Worm (Caenorhabditis elegans) whole organism, L4 larva: ENCODE data around the gene lips-1.

Experiments used
- F26F4.8 ChIP-seq: fragments of 200-800 bp; sonication (Bioruptor generic); conservative IDR thresholded peaks from 2 replicates; pipeline ENCODE4 v1.3.6; 2022; ENCODE audit warnings: missing genetic modification characterization, missing compliant biosample characterization
- F37D6.2 ChIP-seq: sonication (generic microtip); optimal IDR thresholded peaks from 2 replicates; lab custom pipeline; 2016; ENCODE audit warnings: mild to moderate bottlenecking, missing genetic modification characterization, missing compliant biosample characterization
- F44E2.7 ChIP-seq: fragments of 200-800 bp; sonication (Bioruptor generic); IDR thresholded peaks from 2 replicates; pipeline ENCODE4 v2.1.2; 2022; ENCODE audit warnings: missing genetic modification characterization, missing compliant biosample characterization
- R02D3.7 ChIP-seq: fragments of 150-350 bp; sonication (generic microtip); optimal IDR thresholded peaks from 3 replicates; lab custom pipeline; 2014; ENCODE audit warnings: missing biosample characterization, missing genetic modification characterization
- Y48G9A.11 ChIP-seq: fragments of 200-800 bp; sonication (Bioruptor generic); IDR thresholded peaks from 2 replicates; pipeline ENCODE4 v1.3.6; 2022; ENCODE audit warnings: missing genetic modification reagents, missing genetic modification characterization, missing compliant biosample characterization
- aha-1 ChIP-seq: fragments of 150-350 bp; peaks from one replicate; lab custom pipeline; 2014; ENCODE audit warnings: missing biosample characterization, missing genetic modification characterization
- attf-4 ChIP-seq: sonication (generic microtip); optimal IDR thresholded peaks from 3 replicates; lab custom pipeline; 2017; ENCODE audit warnings: missing biosample characterization, missing genetic modification characterization
- ceh-20 ChIP-seq: fragments of 200-800 bp; sonication (Bioruptor generic); IDR thresholded peaks from 2 replicates; pipeline ENCODE4 v1.3.6; 2022; ENCODE audit warnings: missing genetic modification reagents, missing genetic modification characterization, missing compliant biosample characterization
- ceh-32 ChIP-seq: sonication (generic microtip); optimal IDR thresholded peaks from 2 replicates; lab custom pipeline; 2016; ENCODE audit warnings: mild to moderate bottlenecking, missing genetic modification characterization, missing compliant biosample characterization; ENCODE audit not compliant: poor library complexity
- ceh-44 ChIP-seq: fragments of 200-800 bp; sonication (Bioruptor generic); IDR thresholded peaks from 2 replicates; pipeline ENCODE4 v1.3.6; 2022; ENCODE audit warnings: missing genetic modification reagents, missing genetic modification characterization, missing compliant biosample characterization
- cey-2 ChIP-seq: sonication (generic microtip); optimal IDR thresholded peaks from 3 replicates; lab custom pipeline; 2017; ENCODE audit warnings: missing genetic modification characterization, mild to moderate bottlenecking, missing compliant biosample characterization, antibody characterized with exemption, borderline replicate concordance; ENCODE audit not compliant: insufficient read depth
- ctbp-1 ChIP-seq: fragments of 200-800 bp; sonication (Bioruptor generic); IDR thresholded peaks from 2 replicates; pipeline ENCODE4 v1.3.6; 2022; ENCODE audit warnings: missing genetic modification reagents, missing genetic modification characterization, missing compliant biosample characterization
- daf-12 ChIP-seq: fragments of 150-350 bp; optimal IDR thresholded peaks from 2 replicates; lab custom pipeline; 2014; ENCODE audit warnings: missing biosample characterization, missing genetic modification reagents, missing genetic modification characterization
- dmd-9 ChIP-seq: fragments of 200-800 bp; sonication (Bioruptor generic); IDR thresholded peaks from 2 replicates; pipeline ENCODE4 v1.3.6; 2022; ENCODE audit warnings: missing genetic modification reagents, missing genetic modification characterization, missing compliant biosample characterization
- dve-1 ChIP-seq: sonication (generic microtip); optimal IDR thresholded peaks from 2 replicates; lab custom pipeline; 2017; ENCODE audit warnings: antibody characterized with exemption, mild to moderate bottlenecking, missing genetic modification characterization, missing compliant biosample characterization; ENCODE audit not compliant: insufficient read depth
- egl-27 ChIP-seq: sonication (generic microtip); optimal IDR thresholded peaks from 3 replicates; lab custom pipeline; 2017; ENCODE audit warnings: missing biosample characterization, missing genetic modification reagents, missing genetic modification characterization
- egl-43 ChIP-seq: fragments of 200-800 bp; sonication (Bioruptor generic); IDR thresholded peaks from 2 replicates; pipeline ENCODE4 v1.3.6; 2022; ENCODE audit warnings: missing genetic modification reagents, missing genetic modification characterization, missing compliant biosample characterization
- fkh-10 ChIP-seq: fragments of 150-350 bp; optimal IDR thresholded peaks from 2 replicates; lab custom pipeline; 2014; ENCODE audit warnings: missing biosample characterization, missing genetic modification reagents, missing genetic modification characterization
- gei-8 ChIP-seq: fragments of 200-800 bp; sonication (Bioruptor generic); optimal IDR thresholded peaks from 2 replicates; lab custom pipeline; 2018; ENCODE audit warnings: mild to moderate bottlenecking, missing genetic modification characterization, missing compliant biosample characterization
- hif-1 ChIP-seq, 2 experiments: sonication (generic microtip); optimal IDR thresholded peaks; 2 replicates each; lab custom pipeline; 2016 to 2017; ENCODE audit warnings: missing compliant biosample characterization in 2 of 2, missing genetic modification characterization in 2 of 2, missing genetic modification reagents in 2 of 2, missing genotype in 2 of 2, mild to moderate bottlenecking in 1 of 2
- hlh-11 ChIP-seq: fragments of 200-800 bp; sonication (Bioruptor generic); optimal IDR thresholded peaks from 2 replicates; lab custom pipeline; 2018; ENCODE audit warnings: mild to moderate bottlenecking, missing genetic modification characterization, missing compliant biosample characterization
- hmg-1.1 ChIP-seq: fragments of 200-800 bp; sonication (Bioruptor generic); IDR thresholded peaks from 2 replicates; pipeline ENCODE4 v1.3.6; 2022; ENCODE audit warnings: missing genetic modification reagents, missing genetic modification characterization, missing compliant biosample characterization
- lim-7 ChIP-seq: fragments of 200-800 bp; sonication (Bioruptor generic); IDR thresholded peaks from 2 replicates; pipeline ENCODE4 v1.3.6; 2022; ENCODE audit warnings: missing genetic modification characterization, missing compliant biosample characterization
- lin-29 ChIP-seq: fragments of 200-800 bp; sonication (Bioruptor generic); IDR thresholded peaks from 2 replicates; pipeline ENCODE4 v1.3.6; 2022; ENCODE audit warnings: missing genetic modification reagents, missing genetic modification characterization, missing compliant biosample characterization
- lsy-2 ChIP-seq, 2 experiments: fragments of 150-350 bp in 1 of 2; sonication (generic microtip) in 1 of 2; optimal IDR thresholded peaks; 2 replicates each; lab custom pipeline; 2014 to 2017; ENCODE audit warnings: missing biosample characterization in 2 of 2, missing genetic modification characterization in 2 of 2
- mdl-1 ChIP-seq, 2 experiments: fragments of 150-350 bp in 1 of 2; sonication (generic microtip) in 1 of 2; optimal IDR thresholded peaks; 2 replicates each; lab custom pipeline; 2014 to 2017; ENCODE audit warnings: missing biosample characterization in 2 of 2, missing genetic modification characterization in 2 of 2
- mdt-29 ChIP-seq: fragments of 200-800 bp; sonication (Bioruptor generic); IDR thresholded peaks from 2 replicates; pipeline ENCODE4 v1.3.6; 2022; ENCODE audit warnings: missing genetic modification reagents, missing genetic modification characterization, missing compliant biosample characterization
- mep-1 ChIP-seq: fragments of 150-350 bp; sonication (generic microtip); optimal IDR thresholded peaks from 3 replicates; lab custom pipeline; 2014; ENCODE audit warnings: missing biosample characterization, missing genetic modification characterization
- mes-2 ChIP-seq: sonication (generic microtip); optimal IDR thresholded peaks from 2 replicates; lab custom pipeline; 2016; ENCODE audit warnings: missing genotype, mild to moderate bottlenecking, missing genetic modification characterization, missing compliant biosample characterization; ENCODE audit not compliant: poor library complexity, severe bottlenecking
- mxl-3 ChIP-seq: fragments of 200-800 bp; sonication (Bioruptor generic); optimal IDR thresholded peaks from 2 replicates; lab custom pipeline; 2018; ENCODE audit warnings: mild to moderate bottlenecking, missing genetic modification characterization, missing compliant biosample characterization
- nhr-10 ChIP-seq: fragments of 150-350 bp; optimal IDR thresholded peaks from 2 replicates; lab custom pipeline; 2014; ENCODE audit warnings: missing biosample characterization, missing genetic modification characterization
- nhr-102 ChIP-seq: sonication (generic microtip); optimal IDR thresholded peaks from 2 replicates; lab custom pipeline; 2016; ENCODE audit warnings: mild to moderate bottlenecking, missing genetic modification characterization, moderate library complexity, missing compliant biosample characterization
- nhr-11 ChIP-seq: fragments of 150-350 bp; optimal IDR thresholded peaks from 2 replicates; lab custom pipeline; 2014; ENCODE audit warnings: missing biosample characterization, missing genetic modification characterization
- nhr-111 ChIP-seq: fragments of 200-800 bp; sonication (Bioruptor generic); optimal IDR thresholded peaks from 2 replicates; lab custom pipeline; 2018; ENCODE audit warnings: mild to moderate bottlenecking, missing genetic modification characterization, missing compliant biosample characterization
- nhr-237 ChIP-seq: sonication (generic microtip); optimal IDR thresholded peaks from 2 replicates; lab custom pipeline; 2017; ENCODE audit warnings: missing biosample characterization, missing genetic modification characterization
- nhr-28 ChIP-seq: fragments of 150-350 bp; optimal IDR thresholded peaks from 2 replicates; lab custom pipeline; 2014; ENCODE audit warnings: missing biosample characterization, missing genetic modification characterization
- nhr-76 ChIP-seq: fragments of 150-350 bp; optimal IDR thresholded peaks from 2 replicates; lab custom pipeline; 2014; ENCODE audit warnings: missing biosample characterization, missing genetic modification characterization
- nhr-77 ChIP-seq: fragments of 150-350 bp; optimal IDR thresholded peaks from 2 replicates; lab custom pipeline; 2014; ENCODE audit warnings: missing biosample characterization, missing genetic modification characterization
- pha-4 ChIP-seq, 2 experiments: fragments of 150-350 bp in 1 of 2; fragments of 200-800 bp in 1 of 2; sonication (Bioruptor generic) in 1 of 2; IDR thresholded peaks in 1 of 2; optimal IDR thresholded peaks in 1 of 2; 2 replicates each; pipeline versions ENCODE4 v1.3.6 to Lab custom; 2014 to 2022; ENCODE audit warnings: missing genetic modification characterization in 2 of 2, missing genetic modification reagents in 2 of 2, missing biosample characterization in 1 of 2, missing compliant biosample characterization in 1 of 2
- php-3 ChIP-seq: fragments of 200-800 bp; sonication (Bioruptor generic); IDR thresholded peaks from 2 replicates; pipeline ENCODE4 v1.3.6; 2022; ENCODE audit warnings: missing genetic modification reagents, missing genetic modification characterization, missing compliant biosample characterization
- pqm-1 ChIP-seq: sonication (generic microtip); optimal IDR thresholded peaks from 2 replicates; lab custom pipeline; 2017; ENCODE audit warnings: missing biosample characterization, missing genetic modification characterization
- sdz-12 ChIP-seq: fragments of 200-800 bp; sonication (Bioruptor generic); optimal IDR thresholded peaks from 2 replicates; lab custom pipeline; 2018; ENCODE audit warnings: mild to moderate bottlenecking, missing genetic modification characterization, missing compliant biosample characterization
- set-16 ChIP-seq: fragments of 200-800 bp; sonication (Bioruptor generic); IDR thresholded peaks from 2 replicates; pipeline ENCODE4 v1.3.6; 2022; ENCODE audit warnings: missing genetic modification reagents, missing genetic modification characterization, missing compliant biosample characterization
- snpc-4 ChIP-seq: fragments of 150-350 bp; optimal IDR thresholded peaks from 2 replicates; lab custom pipeline; 2014; ENCODE audit warnings: missing biosample characterization, missing genetic modification characterization
- zag-1 ChIP-seq: fragments of 150-350 bp; optimal IDR thresholded peaks from 2 replicates; lab custom pipeline; 2014; ENCODE audit warnings: missing biosample characterization, missing genetic modification characterization
- zfp-2 ChIP-seq: sonication (generic microtip); optimal IDR thresholded peaks from 2 replicates; lab custom pipeline; 2016; ENCODE audit warnings: mild to moderate bottlenecking, missing genetic modification characterization, missing compliant biosample characterization
- zfp-3 ChIP-seq: fragments of 200-800 bp; sonication (Bioruptor generic); conservative IDR thresholded peaks from 2 replicates; pipeline ENCODE4 v1.3.6; 2022; ENCODE audit warnings: missing genetic modification reagents, missing genetic modification characterization, missing compliant biosample characterization
- zip-11 ChIP-seq: fragments of 200-800 bp; sonication (Bioruptor generic); IDR thresholded peaks from 2 replicates; pipeline ENCODE4 v1.3.6; 2022; ENCODE audit warnings: missing genetic modification characterization, missing compliant biosample characterization
- zip-2 ChIP-seq: fragments of 150-350 bp; optimal IDR thresholded peaks from 2 replicates; lab custom pipeline; 2014; ENCODE audit warnings: missing biosample characterization, missing genetic modification characterization
- ztf-7 ChIP-seq: fragments of 150-350 bp; optimal IDR thresholded peaks from 2 replicates; lab custom pipeline; 2014; ENCODE audit warnings: missing biosample characterization, missing genetic modification characterization

Gene lips-1

ce11 chrX:12492467-12492866 is at the start of gene lips-1:
lips-1 (plus strand) TSS chrX:12492767.
- TF ChIP-seq zip-11 (no peak), zfp-3 (no peak), aha-1 (tag; lab: Kevin White, UChicago) (peak; percentile 75)

- TF ChIP-seq nhr-111 (GFP tag; lab: Kevin White, UChicago) (no peak), pqm-1 (tag; lab: Kevin White, UChicago) (no peak), nhr-28 (tag; lab: Kevin White, UChicago) (peak; percentile 8), ctbp-1 (GFP tag; lab: Robert Waterston, UW) (no peak), nhr-102 (no peak), nhr-76 (tag; lab: Kevin White, UChicago) (no peak), zfp-2 (no peak), pha-4 (GFP tag; IDR thresholded peaks at IDR 0.05; lab: Robert Waterston, UW) (no peak), pha-4 (tag; optimal IDR thresholded peaks at IDR 0.05; lab: Kevin White, UChicago) (no peak), snpc-4 (no peak), attf-4 (tag; lab: Kevin White, UChicago) (no peak), mdt-29 (GFP tag; lab: Robert Waterston, UW) (no peak), F44E2.7 (GFP tag; lab: Robert Waterston, UW) (no peak), mes-2 (tag; lab: Kevin White, UChicago) (no peak), egl-27 (no peak), R02D3.7 (tag; lab: Kevin White, UChicago) (no peak), lsy-2 (tag; optimal IDR thresholded peaks at IDR 0.05; lab: Kevin White, UChicago) (peak in 1 of 2 experiments; percentile 25), nhr-237 (no peak), zag-1 (tag; lab: Kevin White, UChicago) (no peak), nhr-10 (tag; lab: Kevin White, UChicago) (no peak), lin-29 (GFP tag; lab: Robert Waterston, UW) (no peak), hlh-11 (tag; lab: Kevin White, UChicago) (peak; percentile 41), zip-2 (tag; lab: Kevin White, UChicago) (no peak), hif-1 (tag; optimal IDR thresholded peaks at IDR 0.05; lab: Kevin White, UChicago) (no peak), fkh-10 (no peak), egl-43 (no peak), cey-2 (tag; lab: Kevin White, UChicago) (no peak), ceh-32 (tag; lab: Kevin White, UChicago) (no peak), ztf-7 (tag; lab: Kevin White, UChicago) (no peak), lim-7 (no peak), ceh-44 (GFP tag; lab: Robert Waterston, UW) (no peak), hmg-1.1 (GFP tag; lab: Robert Waterston, UW) (peak; percentile 15; the same call in 1 of the 2 replicates), daf-12 (no peak), dve-1 (peak; percentile 42), nhr-77 (tag; lab: Kevin White, UChicago) (no peak), ceh-20 (GFP tag; lab: Robert Waterston, UW) (no peak), mep-1 (tag; lab: Kevin White, UChicago) (no peak), sdz-12 (GFP tag; lab: Kevin White, UChicago) (no peak), php-3 (no peak), F37D6.2 (tag; lab: Kevin White, UChicago) (no peak), set-16 (GFP tag; lab: Robert Waterston, UW) (no peak), dmd-9 (no peak), mdl-1 (tag; optimal IDR thresholded peaks at IDR 0.05; lab: Kevin White, UChicago) (peak in 1 of 2 experiments; percentile 27), mxl-3 (GFP tag; lab: Kevin White, UChicago) (peak; percentile 48), Y48G9A.11 (no peak), nhr-11 (no peak), F26F4.8 (GFP tag; lab: Robert Waterston, UW) (no peak), gei-8 (GFP tag; lab: Kevin White, UChicago) (no peak)
Measured at ce11 chrX:12444423-12444822, 48.1 kb upstream of the lips-1 start.
